Worm (Caenorhabditis elegans): ENCODE measurements around the gene fbxa-141.

DNA sequence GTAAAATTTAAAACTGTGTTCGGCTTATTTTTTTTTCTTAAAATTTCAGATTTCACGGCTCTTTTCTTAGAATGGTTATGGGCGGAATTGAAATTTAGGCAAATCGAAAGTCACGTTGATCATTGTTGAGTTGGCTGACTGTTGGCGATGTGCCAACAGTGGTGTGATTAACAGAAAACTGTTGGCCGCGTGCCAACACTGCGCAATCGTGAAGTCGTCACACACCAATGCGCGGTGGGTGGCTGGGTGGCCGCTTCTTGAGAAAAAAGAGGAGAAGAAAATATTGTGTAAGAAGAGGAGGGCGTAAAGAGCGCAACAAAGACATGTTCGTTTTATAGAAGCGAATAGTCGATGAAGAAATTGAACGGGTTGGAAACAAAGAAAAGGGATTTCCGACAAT, 21.6 kb downstream of the fbxa-141 start:
- TF ChIP-seq K09A11.1 (tag; optimal IDR thresholded peaks at IDR 0.05; ENCODE audit: insufficient read depth), result no peak
- no peak for TF ChIP-seq che-1 (tag; optimal IDR thresholded peaks at IDR 0.05)
- TF ChIP-seq ceh-2 (tag; optimal IDR thresholded peaks at IDR 0.05), result no peak
- TF ChIP-seq sox-4 (tag; optimal IDR thresholded peaks at IDR 0.05), result no peak
- TF ChIP-seq hlh-6 (tag; optimal IDR thresholded peaks at IDR 0.05), result no peak
- TF ChIP-seq dmd-4 (tag; optimal IDR thresholded peaks at IDR 0.05; ENCODE audit: borderline replicate concordance), result peak; percentile 14
- no peak for TF ChIP-seq tbx-2 (tag; optimal IDR thresholded peaks at IDR 0.05)
- TF ChIP-seq pag-3 (tag; optimal IDR thresholded peaks at IDR 0.05; ENCODE audit: borderline replicate concordance), result no peak
